Fruit fly (Drosophila melanogaster) whole organism, embryonic: ENCODE results near the gene Ada1-1.

Experiments
- ATbp ChIP-seq: fragments of 200-800 bp; sonication (Bioruptor generic); optimal IDR thresholded peaks from 2 replicates; lab custom pipeline; 2017; ENCODE audit warnings: missing biosample characterization, mild to moderate bottlenecking, missing genetic modification characterization, missing genetic modification reagents
- Ada2b ChIP-seq: fragments of 200-800 bp; sonication (Bioruptor generic); IDR thresholded peaks from 2 replicates; pipeline ENCODE4 v1.3.6; 2022; ENCODE audit warnings: missing biosample characterization, missing genetic modification characterization
- Antp ChIP-seq: fragments of 200-800 bp; sonication (Bioruptor generic); optimal IDR thresholded peaks from 3 replicates; lab custom pipeline; 2016; ENCODE audit warnings: missing biosample characterization, missing genetic modification characterization
- Atf-2 ChIP-seq: fragments of 200-800 bp; sonication (Bioruptor generic); optimal IDR thresholded peaks from 2 replicates; lab custom pipeline; 2016; ENCODE audit warnings: missing biosample characterization, missing genetic modification characterization
- CG11696 ChIP-seq: fragments of 200-800 bp; sonication (Bioruptor generic); IDR thresholded peaks from 2 replicates; pipeline ENCODE4 v1.3.6; 2022; ENCODE audit warnings: missing biosample characterization, missing genetic modification characterization
- CG12942 ChIP-seq: fragments of 200-800 bp; sonication (Bioruptor generic); optimal IDR thresholded peaks from 3 replicates; lab custom pipeline; 2016; ENCODE audit warnings: missing biosample characterization, missing genetic modification characterization
- CG15011 ChIP-seq: fragments of 200-800 bp; sonication (Bioruptor generic); optimal IDR thresholded peaks from 3 replicates; lab custom pipeline; 2018; ENCODE audit warnings: missing biosample characterization, mild to moderate bottlenecking, missing genetic modification characterization
- CG2889 ChIP-seq: fragments of 200-800 bp; sonication (Bioruptor generic); IDR thresholded peaks from 3 replicates; pipeline ENCODE4 v1.3.6; 2022; ENCODE audit warnings: missing biosample characterization, missing genetic modification characterization
- CG30431 ChIP-seq: fragments of 200-800 bp; sonication (Bioruptor generic); optimal IDR thresholded peaks from 2 replicates; lab custom pipeline; 2017; ENCODE audit warnings: missing biosample characterization, missing genetic modification characterization
- CG34224 ChIP-seq: fragments of 200-800 bp; sonication (Bioruptor generic); IDR thresholded peaks from 3 replicates; pipeline ENCODE4 v1.3.6; 2022; ENCODE audit warnings: missing biosample characterization, missing genetic modification characterization; ENCODE audit not compliant: partially characterized antibody
- CG3726 ChIP-seq: fragments of 200-800 bp; sonication (Bioruptor generic); IDR thresholded peaks from 3 replicates; pipeline ENCODE4, ENCODE4 v1.3.6; 2022; ENCODE audit warnings: missing biosample characterization, missing genetic modification characterization
- CG42726 ChIP-seq: fragments of 200-800 bp; sonication (Bioruptor generic); IDR thresholded peaks from 2 replicates; pipeline ENCODE4 v1.3.6; 2022; ENCODE audit warnings: missing biosample characterization, missing genetic modification characterization; ENCODE audit not compliant: partially characterized antibody
- CG4282 ChIP-seq: fragments of 200-800 bp; sonication (Bioruptor generic); optimal IDR thresholded peaks from 2 replicates; lab custom pipeline; 2016; ENCODE audit warnings: missing biosample characterization, missing genetic modification characterization
- CG43689 ChIP-seq: fragments of 200-800 bp; sonication (Bioruptor generic); IDR thresholded peaks from 2 replicates; pipeline ENCODE4 v1.3.6; 2022; ENCODE audit warnings: missing biosample characterization, missing genetic modification characterization
- CG4707 ChIP-seq: fragments of 200-800 bp; sonication (Bioruptor generic); optimal IDR thresholded peaks from 2 replicates; lab custom pipeline; 2018; ENCODE audit warnings: missing biosample characterization, mild to moderate bottlenecking, missing genetic modification characterization, moderate library complexity
- CG6272 ChIP-seq: fragments of 200-800 bp; sonication (Bioruptor generic); IDR thresholded peaks from 2 replicates; pipeline ENCODE4 v1.3.6; 2022; ENCODE audit warnings: missing biosample characterization, missing genetic modification characterization
- CG6654 ChIP-seq: fragments of 200-800 bp; sonication (Bioruptor generic); optimal IDR thresholded peaks from 2 replicates; lab custom pipeline; 2017; ENCODE audit warnings: missing biosample characterization, mild to moderate bottlenecking, missing genetic modification characterization
- CG6791 ChIP-seq: fragments of 200-800 bp; sonication (Bioruptor generic); IDR thresholded peaks from 3 replicates; pipeline ENCODE4 v1.3.6; 2022; ENCODE audit warnings: missing biosample characterization, missing genetic modification characterization; ENCODE audit not compliant: partially characterized antibody
- CG6813 ChIP-seq: fragments of 200-800 bp; sonication (Bioruptor generic); optimal IDR thresholded peaks from 2 replicates; lab custom pipeline; 2017; ENCODE audit warnings: missing biosample characterization, missing genetic modification characterization, mild to moderate bottlenecking, moderate library complexity, missing genetic modification reagents
- CG7987 ChIP-seq: fragments of 200-800 bp; sonication (Bioruptor generic); optimal IDR thresholded peaks from 2 replicates; lab custom pipeline; 2018; ENCODE audit warnings: missing biosample characterization, mild to moderate bottlenecking, missing genetic modification characterization, moderate library complexity
- CG8089 ChIP-seq: fragments of 200-800 bp; sonication (Bioruptor generic); optimal IDR thresholded peaks from 3 replicates; lab custom pipeline; 2016; ENCODE audit warnings: missing biosample characterization, missing genetic modification characterization
- CG8290 ChIP-seq, 3 experiments: fragments of 200-800 bp; sonication (Bioruptor generic); optimal IDR thresholded peaks; 2 replicates each; lab custom pipeline; 2016 to 2019; ENCODE audit warnings: missing biosample characterization in 3 of 3, missing genetic modification characterization in 3 of 3, mild to moderate bottlenecking in 2 of 3, moderate library complexity in 1 of 3
- CG9437 ChIP-seq: fragments of 200-800 bp; sonication (Bioruptor generic); optimal IDR thresholded peaks from 2 replicates; lab custom pipeline; 2018; ENCODE audit warnings: missing biosample characterization, mild to moderate bottlenecking, missing genetic modification characterization
- CG9817 ChIP-seq: fragments of 200-800 bp; sonication (Bioruptor generic); optimal IDR thresholded peaks from 2 replicates; lab custom pipeline; 2018; ENCODE audit warnings: missing biosample characterization, mild to moderate bottlenecking, missing genetic modification characterization, moderate library complexity
- Dek ChIP-seq: fragments of 200-800 bp; sonication (Bioruptor generic); optimal IDR thresholded peaks from 3 replicates; lab custom pipeline; 2019; ENCODE audit warnings: missing biosample characterization, mild to moderate bottlenecking, missing genetic modification characterization, moderate library complexity
- Dfd ChIP-seq, 2 experiments: fragments of >200 bp; optimal IDR thresholded peaks; 2 replicates each; lab custom pipeline; 2017; ENCODE audit warnings: missing biosample characterization in 2 of 2, missing genetic modification characterization in 2 of 2
- Fer3 ChIP-seq: fragments of 200-800 bp; sonication (Bioruptor generic); optimal IDR thresholded peaks from 2 replicates; lab custom pipeline; 2018; ENCODE audit warnings: missing biosample characterization, mild to moderate bottlenecking, missing genetic modification characterization, moderate library complexity
- Gsc ChIP-seq: fragments of 200-800 bp; sonication (Bioruptor generic); IDR thresholded peaks from 2 replicates; pipeline ENCODE4 v1.3.6; 2022; ENCODE audit warnings: missing biosample characterization, missing genetic modification characterization
- Hmx ChIP-seq: fragments of 200-800 bp; sonication (Bioruptor generic); optimal IDR thresholded peaks from 2 replicates; lab custom pipeline; 2016; ENCODE audit warnings: missing biosample characterization, missing genetic modification characterization
- Jarid2 ChIP-seq: fragments of 200-800 bp; sonication (Bioruptor generic); optimal IDR thresholded peaks from 3 replicates; lab custom pipeline; 2017; ENCODE audit warnings: mild to moderate bottlenecking, missing biosample characterization, missing genetic modification reagents, missing genetic modification characterization
- Mad ChIP-seq: fragments of 200-800 bp; sonication (Bioruptor generic); optimal IDR thresholded peaks from 2 replicates; lab custom pipeline; 2016; ENCODE audit warnings: missing biosample characterization, missing genetic modification characterization
- NK7.1 ChIP-seq: fragments of 200-800 bp; sonication (Bioruptor generic); optimal IDR thresholded peaks from 3 replicates; lab custom pipeline; 2016; ENCODE audit warnings: missing biosample characterization, missing genetic modification characterization
- Scr ChIP-seq: fragments of 200-800 bp; sonication (Bioruptor generic); IDR thresholded peaks from 2 replicates; pipeline ENCODE4 v1.3.6; 2022; ENCODE audit warnings: missing biosample characterization, missing genetic modification characterization; ENCODE audit not compliant: partially characterized antibody
- ase ChIP-seq: fragments of 200-800 bp; sonication (Bioruptor generic); IDR thresholded peaks from 3 replicates; pipeline ENCODE4 v1.3.6; 2022; ENCODE audit warnings: missing biosample characterization, missing genetic modification characterization
- chn ChIP-seq: fragments of 200-800 bp; sonication (Bioruptor generic); optimal IDR thresholded peaks from 2 replicates; lab custom pipeline; 2016; ENCODE audit warnings: missing biosample characterization, missing genetic modification characterization
- crol ChIP-seq: fragments of 200-800 bp; sonication (Bioruptor generic); IDR thresholded peaks from 2 replicates; pipeline ENCODE4 v1.3.6; 2022; ENCODE audit warnings: missing biosample characterization, missing genetic modification characterization
- da ChIP-seq: fragments of 200-800 bp; sonication (Bioruptor generic); optimal IDR thresholded peaks from 2 replicates; lab custom pipeline; 2016; ENCODE audit warnings: missing biosample characterization, missing genetic modification characterization
- dimm ChIP-seq: fragments of 200-800 bp; sonication (Bioruptor generic); IDR thresholded peaks from 2 replicates; pipeline ENCODE4 v1.3.6; 2022; ENCODE audit warnings: missing biosample characterization, missing genetic modification characterization
- dm ChIP-seq: fragments of 200-800 bp; sonication (Bioruptor generic); optimal IDR thresholded peaks from 3 replicates; lab custom pipeline; 2016; ENCODE audit warnings: missing biosample characterization, missing genetic modification characterization
- ewg ChIP-seq: fragments of 200-800 bp; sonication (Bioruptor generic); optimal IDR thresholded peaks from 3 replicates; lab custom pipeline; 2017; ENCODE audit warnings: mild to moderate bottlenecking, missing biosample characterization, missing genetic modification reagents, missing genetic modification characterization
- gfzf ChIP-seq: fragments of 200-800 bp; sonication (Bioruptor generic); optimal IDR thresholded peaks from 2 replicates; lab custom pipeline; 2016; ENCODE audit warnings: missing biosample characterization, mild to moderate bottlenecking, missing genetic modification characterization, moderate library complexity
- gsb ChIP-seq: fragments of 200-800 bp; sonication (Bioruptor generic); IDR thresholded peaks from 2 replicates; pipeline ENCODE4 v1.3.6; 2022; ENCODE audit warnings: missing biosample characterization, missing genetic modification characterization
- hbn ChIP-seq: fragments of 200-800 bp; sonication (Bioruptor generic); IDR thresholded peaks from 2 replicates; pipeline ENCODE4 v1.3.6; 2022; ENCODE audit warnings: missing biosample characterization, missing genetic modification characterization; ENCODE audit not compliant: partially characterized antibody
- hth ChIP-seq: fragments of >200 bp; optimal IDR thresholded peaks from 2 replicates; lab custom pipeline; 2017; ENCODE audit warnings: inconsistent platforms
- ind ChIP-seq: fragments of 200-800 bp; sonication (Bioruptor generic); optimal IDR thresholded peaks from 3 replicates; lab custom pipeline; 2016; ENCODE audit warnings: missing biosample characterization, missing genetic modification characterization
- onecut ChIP-seq: fragments of 200-800 bp; sonication (Bioruptor generic); IDR thresholded peaks from 2 replicates; pipeline ENCODE4 v1.3.6; 2022; ENCODE audit warnings: missing biosample characterization, missing genetic modification characterization
- pita ChIP-seq: fragments of 200-800 bp; sonication (Bioruptor generic); optimal IDR thresholded peaks from 2 replicates; lab custom pipeline; 2017; ENCODE audit warnings: missing biosample characterization, mild to moderate bottlenecking, missing genetic modification characterization
- ranshi ChIP-seq: fragments of 200-800 bp; sonication (Bioruptor generic); IDR thresholded peaks from 2 replicates; pipeline ENCODE4 v1.3.6; 2022; ENCODE audit warnings: missing biosample characterization, missing genetic modification characterization
- so ChIP-seq: fragments of 200-800 bp; sonication (Bioruptor generic); IDR thresholded peaks from 3 replicates; pipeline ENCODE4 v1.3.6; 2022; ENCODE audit warnings: missing biosample characterization, missing genetic modification characterization
- twi ChIP-seq: fragments of 200-800 bp; optimal IDR thresholded peaks from 2 replicates; lab custom pipeline; 2019; ENCODE audit warnings: missing biosample characterization, mild to moderate bottlenecking, missing genetic modification characterization, moderate library complexity
- zf30C ChIP-seq: fragments of 200-800 bp; sonication (Bioruptor generic); optimal IDR thresholded peaks from 3 replicates; lab custom pipeline; 2018; ENCODE audit warnings: missing biosample characterization, mild to moderate bottlenecking, missing genetic modification characterization

Ada1-1 gene

dm6 chr2L:11949917-11950316, 46.7 kb upstream of the Ada1-1 start (continued):
- TF ChIP-seq zf30C (no peak), ATbp (peak; percentile 37), CG8089 (GFP tag; lab: Kevin White, UChicago) (no peak), CG9437 (GFP tag; lab: Kevin White, UChicago) (peak; percentile 29), ase (GFP tag; lab: Robert Waterston, UW) (0 out of 3 replicates have a peak, but pooled peaks have one; percentile 17), Mad (GFP tag; lab: Kevin White, UChicago) (peak; percentile 14), onecut (GFP tag; lab: Robert Waterston, UW) (peak; percentile 43; the same call in 1 of the 2 replicates), CG34224 (GFP tag; lab: Robert Waterston, UW) (no peak), gfzf (GFP tag; lab: Kevin White, UChicago) (no peak), CG6272 (GFP tag; lab: Robert Waterston, UW) (no peak), CG6813 (GFP tag; lab: Kevin White, UChicago) (no peak), ranshi (GFP tag; lab: Robert Waterston, UW) (peak; percentile 29; the same call in 1 of the 2 replicates), Ada2b (no peak), CG2889 (GFP tag; lab: Robert Waterston, UW) (no peak), Dek (tag; lab: Kevin White, UChicago) (no peak), chn (peak; percentile 13), CG7987 (GFP tag; lab: Kevin White, UChicago) (no peak), twi (tag; lab: Kevin White, UChicago) (no peak), CG6791 (GFP tag; lab: Robert Waterston, UW) (no peak), CG4707 (GFP tag; lab: Kevin White, UChicago) (no peak), Antp (GFP tag; lab: Kevin White, UChicago) (peak; percentile 23), gsb (no peak), dm (no peak), Dfd (GFP tag; optimal IDR thresholded peaks at IDR 0.05; lab: Kevin White, UChicago) (no peak), so (0 out of 3 replicates have a peak, but pooled peaks have one; percentile 19), CG3726 (GFP tag; lab: Robert Waterston, UW) (0 out of 3 replicates have a peak, but pooled peaks have one; percentile 44), Gsc (GFP tag; lab: Robert Waterston, UW) (no peak), CG43689 (no peak), CG42726 (GFP tag; lab: Robert Waterston, UW) (no peak), Scr (GFP tag; lab: Robert Waterston, UW) (no peak), NK7.1 (GFP tag; lab: Kevin White, UChicago) (no peak), CG30431 (GFP tag; lab: Kevin White, UChicago) (peak; percentile 42), hth (lab: Kevin White, UChicago) (no peak), ewg (GFP tag; lab: Kevin White, UChicago) (peak; percentile 6), Atf-2 (peak; percentile 9), Jarid2 (GFP tag; lab: Kevin White, UChicago) (no peak), CG8290 (GFP tag; optimal IDR thresholded peaks at IDR 0.05; lab: Kevin White, UChicago) (peak; percentile 18), CG8290 (tag; optimal IDR thresholded peaks at IDR 0.05; lab: Kevin White, UChicago) (peak in 1 of 2 experiments; percentile 45), hbn (GFP tag; lab: Robert Waterston, UW) (no peak), CG12942 (no peak), da (no peak), Hmx (GFP tag; lab: Kevin White, UChicago) (no peak), ind (peak; percentile 19), CG11696 (peak; percentile 54), CG6654 (GFP tag; lab: Kevin White, UChicago) (no peak), crol (no peak), CG9817 (peak; percentile 20), dimm (GFP tag; lab: Robert Waterston, UW) (no peak), pita (GFP tag; lab: Kevin White, UChicago) (no peak), CG4282 (GFP tag; lab: Kevin White, UChicago) (no peak), CG15011 (GFP tag; lab: Kevin White, UChicago) (no peak), Fer3 (tag; lab: Kevin White, UChicago) (no peak)
